Fruit fly (Drosophila melanogaster) whole organism, embryonic: ENCODE results near the gene lap.

Experiments
- Adf1 ChIP-seq: fragments of 200-800 bp; sonication (Bioruptor generic); IDR thresholded peaks from 2 replicates; pipeline ENCODE4 v1.3.6; 2022; ENCODE audit warnings: missing biosample characterization, missing genetic modification characterization
- Atf-2 ChIP-seq: fragments of 200-800 bp; sonication (Bioruptor generic); optimal IDR thresholded peaks from 2 replicates; lab custom pipeline; 2016; ENCODE audit warnings: missing biosample characterization, missing genetic modification characterization
- Awh ChIP-seq: fragments of 200-800 bp; sonication (Bioruptor generic); IDR thresholded peaks from 2 replicates; pipeline ENCODE4, ENCODE4 v1.3.6; 2022; ENCODE audit warnings: missing biosample characterization, missing genetic modification characterization
- Bdp1 ChIP-seq: fragments of 200-800 bp; sonication (Bioruptor generic); optimal IDR thresholded peaks from 3 replicates; lab custom pipeline; 2016; ENCODE audit warnings: missing biosample characterization, missing genetic modification characterization
- CG10147 ChIP-seq: fragments of 200-800 bp; sonication (Bioruptor generic); optimal IDR thresholded peaks from 2 replicates; lab custom pipeline; 2019; ENCODE audit warnings: missing biosample characterization, mild to moderate bottlenecking, missing genetic modification characterization, moderate library complexity
- CG10209 ChIP-seq: fragments of 200-800 bp; sonication (Bioruptor generic); optimal IDR thresholded peaks from 3 replicates; lab custom pipeline; 2017; ENCODE audit warnings: missing biosample characterization, mild to moderate bottlenecking, missing genetic modification characterization, missing genetic modification reagents
- CG10654 ChIP-seq: fragments of 200-800 bp; sonication (Bioruptor generic); optimal IDR thresholded peaks from 2 replicates; lab custom pipeline; 2016; ENCODE audit warnings: missing biosample characterization, missing genetic modification characterization
- CG10959 ChIP-seq: fragments of 200-800 bp; sonication (Bioruptor generic); IDR thresholded peaks from 2 replicates; pipeline ENCODE4 v1.3.6; 2022; ENCODE audit warnings: missing biosample characterization, missing genetic modification characterization
- CG10979 ChIP-seq: fragments of 200-800 bp; sonication (Bioruptor generic); optimal IDR thresholded peaks from 2 replicates; lab custom pipeline; 2018; ENCODE audit warnings: missing biosample characterization, mild to moderate bottlenecking, missing genetic modification characterization, moderate library complexity
- CG13287 ChIP-seq: fragments of 200-800 bp; sonication (Bioruptor generic); IDR thresholded peaks from 2 replicates; pipeline ENCODE4 v1.3.6; 2022; ENCODE audit warnings: missing biosample characterization, missing genetic modification characterization; ENCODE audit not compliant: partially characterized antibody
- CG16779 ChIP-seq: fragments of 200-800 bp; sonication (Bioruptor generic); IDR thresholded peaks from 2 replicates; pipeline ENCODE4 v1.3.6; 2022; ENCODE audit warnings: missing biosample characterization, missing genetic modification characterization
- CG16815 ChIP-seq: fragments of 200-800 bp; sonication (Bioruptor generic); optimal IDR thresholded peaks from 3 replicates; lab custom pipeline; 2017; ENCODE audit warnings: missing biosample characterization, mild to moderate bottlenecking, missing genetic modification characterization
- CG17385 ChIP-seq: fragments of 200-800 bp; sonication (Bioruptor generic); optimal IDR thresholded peaks from 3 replicates; lab custom pipeline; 2018; ENCODE audit warnings: missing biosample characterization, mild to moderate bottlenecking, missing genetic modification characterization
- CG18476 ChIP-seq: fragments of 200-800 bp; sonication (Bioruptor generic); optimal IDR thresholded peaks from 2 replicates; lab custom pipeline; 2016; ENCODE audit warnings: missing biosample characterization, mild to moderate bottlenecking, missing genetic modification characterization
- CG30403 ChIP-seq: fragments of 200-800 bp; sonication (Bioruptor generic); optimal IDR thresholded peaks from 3 replicates; lab custom pipeline; 2016; ENCODE audit warnings: missing biosample characterization, missing genetic modification characterization
- CG4617 ChIP-seq: fragments of 200-800 bp; sonication (Bioruptor generic); optimal IDR thresholded peaks from 3 replicates; lab custom pipeline; 2016; ENCODE audit warnings: missing biosample characterization, missing genetic modification characterization, borderline replicate concordance
- CG4730 ChIP-seq: fragments of 200-800 bp; sonication (Bioruptor generic); IDR thresholded peaks from 2 replicates; pipeline ENCODE4 v1.3.6; 2022; ENCODE audit warnings: missing biosample characterization, missing genetic modification characterization
- CG6654 ChIP-seq: fragments of 200-800 bp; sonication (Bioruptor generic); optimal IDR thresholded peaks from 2 replicates; lab custom pipeline; 2017; ENCODE audit warnings: missing biosample characterization, mild to moderate bottlenecking, missing genetic modification characterization
- CG7556 ChIP-seq: fragments of 200-800 bp; sonication (Bioruptor generic); optimal IDR thresholded peaks from 2 replicates; lab custom pipeline; 2017; ENCODE audit warnings: missing biosample characterization, mild to moderate bottlenecking, missing genetic modification characterization
- CG7786 ChIP-seq: fragments of 200-800 bp; sonication (Bioruptor generic); optimal IDR thresholded peaks from 2 replicates; lab custom pipeline; 2016; ENCODE audit warnings: missing biosample characterization, missing genetic modification characterization
- CG7963 ChIP-seq: fragments of 200-800 bp; sonication (Bioruptor generic); IDR thresholded peaks from 3 replicates; pipeline ENCODE4 v1.3.6; 2022; ENCODE audit warnings: missing biosample characterization, missing genetic modification characterization; ENCODE audit not compliant: partially characterized antibody
- Camta ChIP-seq: fragments of 200-800 bp; sonication (Bioruptor generic); optimal IDR thresholded peaks from 2 replicates; lab custom pipeline; 2016; ENCODE audit warnings: missing biosample characterization, missing genetic modification characterization
- CrebB ChIP-seq: fragments of 200-800 bp; sonication (Bioruptor generic); optimal IDR thresholded peaks from 3 replicates; lab custom pipeline; 2018; ENCODE audit warnings: missing biosample characterization, mild to moderate bottlenecking, missing genetic modification characterization
- Dfd ChIP-seq, 2 experiments: fragments of >200 bp; optimal IDR thresholded peaks; 2 replicates each; lab custom pipeline; 2017; ENCODE audit warnings: missing biosample characterization in 2 of 2, missing genetic modification characterization in 2 of 2
- Doc3 ChIP-seq: fragments of 200-800 bp; sonication (Bioruptor generic); IDR thresholded peaks from 3 replicates; pipeline ENCODE4 v1.3.6; 2022; ENCODE audit warnings: missing biosample characterization, missing genetic modification characterization; ENCODE audit not compliant: partially characterized antibody
- Hand ChIP-seq: fragments of 200-800 bp; sonication (Bioruptor generic); optimal IDR thresholded peaks from 2 replicates; lab custom pipeline; 2017; ENCODE audit warnings: mild to moderate bottlenecking, missing biosample characterization, missing genetic modification reagents, missing genetic modification characterization
- Hmx ChIP-seq: fragments of 200-800 bp; sonication (Bioruptor generic); optimal IDR thresholded peaks from 2 replicates; lab custom pipeline; 2016; ENCODE audit warnings: missing biosample characterization, missing genetic modification characterization
- Hr3 ChIP-seq: fragments of 200-800 bp; sonication (Bioruptor generic); optimal IDR thresholded peaks from 3 replicates; lab custom pipeline; 2016; ENCODE audit warnings: missing biosample characterization, missing genetic modification characterization
- Hr78 ChIP-seq, 2 experiments: fragments of 200-800 bp in 1 of 2; fragments of >200 bp in 1 of 2; sonication (Bioruptor generic) in 1 of 2; optimal IDR thresholded peaks; 2 replicates each; lab custom pipeline; 2017 to 2019; ENCODE audit warnings: missing biosample characterization in 2 of 2, missing genetic modification characterization in 2 of 2, mild to moderate bottlenecking in 1 of 2, moderate library complexity in 1 of 2
- Kr ChIP-seq: fragments of 200-800 bp; sonication (Bioruptor generic); optimal IDR thresholded peaks from 2 replicates; lab custom pipeline; 2017; ENCODE audit warnings: missing biosample characterization, mild to moderate bottlenecking, missing genetic modification characterization
- Lpt ChIP-seq: fragments of >200 bp; optimal IDR thresholded peaks from 2 replicates; lab custom pipeline; 2018; ENCODE audit warnings: missing biosample characterization, missing genetic modification characterization
- MESR4 ChIP-seq: fragments of 200-800 bp; sonication (Bioruptor generic); optimal IDR thresholded peaks from 2 replicates; lab custom pipeline; 2018; ENCODE audit warnings: missing biosample characterization, mild to moderate bottlenecking, missing genetic modification characterization, moderate library complexity
- NK7.1 ChIP-seq: fragments of 200-800 bp; sonication (Bioruptor generic); optimal IDR thresholded peaks from 3 replicates; lab custom pipeline; 2016; ENCODE audit warnings: missing biosample characterization, missing genetic modification characterization
- Oli ChIP-seq: fragments of 200-800 bp; sonication (Bioruptor generic); optimal IDR thresholded peaks from 2 replicates; lab custom pipeline; 2018; ENCODE audit warnings: missing biosample characterization, mild to moderate bottlenecking, missing genetic modification characterization, moderate library complexity
- Spps ChIP-seq: fragments of 200-800 bp; sonication (Bioruptor generic); optimal IDR thresholded peaks from 2 replicates; lab custom pipeline; 2018; ENCODE audit warnings: missing biosample characterization, mild to moderate bottlenecking, missing genetic modification characterization
- Tbp ChIP-seq: fragments of >200 bp; optimal IDR thresholded peaks from 2 replicates; lab custom pipeline; 2018; ENCODE audit warnings: missing biosample characterization, missing genetic modification characterization
- Usf ChIP-seq: fragments of 200-800 bp; sonication (Bioruptor generic); optimal IDR thresholded peaks from 2 replicates; lab custom pipeline; 2017; ENCODE audit warnings: missing genotype, missing biosample characterization, missing genetic modification characterization
- ab ChIP-seq: fragments of 200-800 bp; sonication (Bioruptor generic); optimal IDR thresholded peaks from 2 replicates; lab custom pipeline; 2016; ENCODE audit warnings: missing biosample characterization, missing genetic modification characterization
- ap ChIP-seq: fragments of 200-800 bp; sonication (Bioruptor generic); IDR thresholded peaks from 2 replicates; pipeline ENCODE4 v1.3.6; 2022; ENCODE audit warnings: missing biosample characterization, missing genetic modification characterization
- bowl ChIP-seq: fragments of 200-800 bp; sonication (Bioruptor generic); IDR thresholded peaks from 2 replicates; pipeline ENCODE4 v1.3.6; 2022; ENCODE audit warnings: missing biosample characterization, missing genetic modification characterization
- chinmo ChIP-seq: fragments of 200-800 bp; sonication (Bioruptor generic); IDR thresholded peaks from 4 replicates; pipeline ENCODE4 v1.3.6; 2022; ENCODE audit warnings: missing biosample characterization, missing genetic modification characterization; ENCODE audit not compliant: partially characterized antibody
- crc ChIP-seq: fragments of 200-800 bp; sonication (Bioruptor generic); optimal IDR thresholded peaks from 2 replicates; lab custom pipeline; 2016; ENCODE audit warnings: missing biosample characterization, missing genetic modification characterization
- gcm ChIP-seq: fragments of 200-800 bp; sonication (Bioruptor generic); optimal IDR thresholded peaks from 2 replicates; lab custom pipeline; 2019; ENCODE audit warnings: missing biosample characterization, mild to moderate bottlenecking, missing genetic modification characterization, moderate library complexity
- gsb-n ChIP-seq: fragments of 200-800 bp; sonication (Bioruptor generic); optimal IDR thresholded peaks from 3 replicates; lab custom pipeline; 2018; ENCODE audit warnings: missing biosample characterization, mild to moderate bottlenecking, missing genetic modification characterization
- hbn ChIP-seq: fragments of 200-800 bp; sonication (Bioruptor generic); IDR thresholded peaks from 2 replicates; pipeline ENCODE4 v1.3.6; 2022; ENCODE audit warnings: missing biosample characterization, missing genetic modification characterization; ENCODE audit not compliant: partially characterized antibody
- knrl ChIP-seq: fragments of 200-800 bp; sonication (Bioruptor generic); IDR thresholded peaks from 3 replicates; pipeline ENCODE4 v1.3.6; 2022; ENCODE audit warnings: missing biosample characterization, missing genetic modification characterization; ENCODE audit not compliant: partially characterized antibody
- luna ChIP-seq: fragments of 200-800 bp; sonication (Bioruptor generic); optimal IDR thresholded peaks from 2 replicates; lab custom pipeline; 2016; ENCODE audit warnings: missing biosample characterization, missing genetic modification characterization
- nom ChIP-seq: fragments of 200-800 bp; sonication (Bioruptor generic); optimal IDR thresholded peaks from 2 replicates; lab custom pipeline; 2017; ENCODE audit warnings: missing biosample characterization, missing genetic modification characterization, mild to moderate bottlenecking, moderate library complexity, missing genetic modification reagents
- sim ChIP-seq: fragments of 200-800 bp; sonication (Bioruptor generic); IDR thresholded peaks from 2 replicates; pipeline ENCODE4 v1.3.6; 2022; ENCODE audit warnings: missing biosample characterization, missing genetic modification characterization
- stwl ChIP-seq: fragments of 200-800 bp; sonication (Bioruptor generic); optimal IDR thresholded peaks from 3 replicates; lab custom pipeline; 2018; ENCODE audit warnings: missing biosample characterization, mild to moderate bottlenecking, missing genetic modification characterization, moderate library complexity

The lap gene

DNA sequence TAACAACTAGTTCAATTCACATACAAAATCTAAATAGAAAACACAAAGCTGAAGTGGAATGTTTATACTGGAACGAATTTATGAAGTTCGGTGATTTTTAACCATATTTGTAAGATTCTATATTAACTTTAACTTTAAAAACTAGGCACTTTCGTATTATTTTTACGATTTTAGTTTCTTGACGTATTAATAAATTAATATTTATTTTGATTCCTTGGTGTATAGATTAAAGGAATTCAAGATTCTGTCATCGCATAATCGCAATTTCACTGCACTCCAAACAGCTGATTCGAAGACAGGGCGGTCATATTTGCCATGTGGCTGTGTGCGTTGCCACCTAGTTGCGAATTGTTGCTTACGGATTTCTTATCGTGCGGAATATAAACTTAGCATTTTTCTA, 62.7 kb downstream of the lap start, which contains the start of the genes CG1227 and Dtwd2 (continued):
- TF ChIP-seq Oli (tag; lab: Kevin White, UChicago) (peak; percentile 87), CG10654 (peak; percentile 58), Hr78 (GFP tag; optimal IDR thresholded peaks at IDR 0.05; lab: Kevin White, UChicago) (no peak), CG7963 (GFP tag; lab: Robert Waterston, UW) (no peak), CG13287 (GFP tag; lab: Robert Waterston, UW) (peak; percentile 45; the same call in 1 of the 2 replicates), CG10979 (tag; lab: Kevin White, UChicago) (peak; percentile 90), stwl (peak; percentile 60), luna (GFP tag; lab: Kevin White, UChicago) (no peak), Spps (tag; lab: Kevin White, UChicago) (peak; percentile 85), ap (GFP tag; lab: Robert Waterston, UW) (peak; percentile 88), knrl (no peak), CG16815 (peak; percentile 53), hbn (GFP tag; lab: Robert Waterston, UW) (no peak), Hmx (GFP tag; lab: Kevin White, UChicago) (peak; percentile 68), Kr (GFP tag; lab: Kevin White, UChicago) (no peak), Camta (GFP tag; lab: Kevin White, UChicago) (peak; percentile 65), Hr3 (GFP tag; lab: Kevin White, UChicago) (peak; percentile 76), Lpt (GFP tag; lab: Kevin White, UChicago) (no peak), CG7786 (GFP tag; lab: Kevin White, UChicago) (peak; percentile 28), gsb-n (tag; lab: Kevin White, UChicago) (no peak), crc (GFP tag; lab: Kevin White, UChicago) (peak; percentile 35), Bdp1 (GFP tag; lab: Kevin White, UChicago) (peak; percentile 13), Adf1 (GFP tag; lab: Robert Waterston, UW) (peak; percentile 70), CG16779 (GFP tag; lab: Robert Waterston, UW) (peak; percentile 51; the same call in 1 of the 2 replicates), MESR4 (GFP tag; lab: Kevin White, UChicago) (peak; percentile 50), chinmo (no peak), CG18476 (GFP tag; lab: Kevin White, UChicago) (peak; percentile 80), Dfd (GFP tag; optimal IDR thresholded peaks at IDR 0.05; lab: Kevin White, UChicago) (no peak), nom (no peak), CG7556 (GFP tag; lab: Kevin White, UChicago) (no peak), CG4730 (peak; percentile 79), Tbp (GFP tag; lab: Kevin White, UChicago) (no peak), Awh (GFP tag; lab: Robert Waterston, UW) (peak; percentile 95), CG30403 (GFP tag; lab: Kevin White, UChicago) (peak; percentile 92), Doc3 (GFP tag; lab: Robert Waterston, UW) (no peak), ab (GFP tag; lab: Kevin White, UChicago) (no peak), sim (GFP tag; lab: Robert Waterston, UW) (peak; percentile 66; the same call in 1 of the 2 replicates), CG17385 (GFP tag; lab: Kevin White, UChicago) (peak; percentile 88), NK7.1 (GFP tag; lab: Kevin White, UChicago) (peak; percentile 55), CG10209 (GFP tag; lab: Kevin White, UChicago) (peak; percentile 87), Hand (peak; percentile 87), Usf (GFP tag; lab: Kevin White, UChicago) (peak; percentile 65), CG4617 (peak; percentile 50), bowl (GFP tag; lab: Robert Waterston, UW) (peak; percentile 69; the same call in 1 of the 2 replicates), Atf-2 (GFP tag; lab: Kevin White, UChicago) (peak; percentile 45), gcm (no peak), CG10147 (peak; percentile 94), CG6654 (GFP tag; lab: Kevin White, UChicago) (peak; percentile 33), CrebB (tag; lab: Kevin White, UChicago) (peak; percentile 93), CG10959 (GFP tag; lab: Robert Waterston, UW) (peak; percentile 55; the same call in 1 of the 2 replicates)
